Worm (Caenorhabditis elegans): ENCODE results near the gene chtb-1.

- TF ChIP-seq mdt-29 (GFP tag; IDR thresholded peaks at IDR 0.05) (no peak), dmd-9 (GFP tag; IDR thresholded peaks at IDR 0.05) (no peak), gei-8 (GFP tag; optimal IDR thresholded peaks at IDR 0.05) (no peak), T26A8.4 (GFP tag; IDR thresholded peaks at IDR 0.05) (no peak), jun-1 (tag; optimal IDR thresholded peaks at IDR 0.05) (no peak), F49E8.2 (tag; optimal IDR thresholded peaks at IDR 0.05; ENCODE audit: borderline replicate concordance) (no peak), skn-1 (tag; optimal IDR thresholded peaks at IDR 0.05) (no peak), nhr-48 (tag; optimal IDR thresholded peaks at IDR 0.05) (no peak), pha-4 (GFP tag; IDR thresholded peaks at IDR 0.05) (no peak), pha-4 (tag; optimal IDR thresholded peaks at IDR 0.05) (no peak), hlh-30 (tag; optimal IDR thresholded peaks at IDR 0.05; ENCODE audit: insufficient read depth) (no peak), nhr-237 (tag; optimal IDR thresholded peaks at IDR 0.05) (no peak), egl-27 (tag; optimal IDR thresholded peaks at IDR 0.05) (no peak), fos-1 (tag; optimal IDR thresholded peaks at IDR 0.05) (no peak), rbr-2 (tag; optimal IDR thresholded peaks at IDR 0.05) (no peak)
Measured at ce11 chrIII:9324724-9325123, 30.5 kb downstream of the chtb-1 start, which contains the start of gene C40H1.7.

Measured in whole organism, L4 larva.